Fruit fly (Drosophila melanogaster): Measurements from ENCODE around the gene CG8475.

The CG8475 gene

DNA sequence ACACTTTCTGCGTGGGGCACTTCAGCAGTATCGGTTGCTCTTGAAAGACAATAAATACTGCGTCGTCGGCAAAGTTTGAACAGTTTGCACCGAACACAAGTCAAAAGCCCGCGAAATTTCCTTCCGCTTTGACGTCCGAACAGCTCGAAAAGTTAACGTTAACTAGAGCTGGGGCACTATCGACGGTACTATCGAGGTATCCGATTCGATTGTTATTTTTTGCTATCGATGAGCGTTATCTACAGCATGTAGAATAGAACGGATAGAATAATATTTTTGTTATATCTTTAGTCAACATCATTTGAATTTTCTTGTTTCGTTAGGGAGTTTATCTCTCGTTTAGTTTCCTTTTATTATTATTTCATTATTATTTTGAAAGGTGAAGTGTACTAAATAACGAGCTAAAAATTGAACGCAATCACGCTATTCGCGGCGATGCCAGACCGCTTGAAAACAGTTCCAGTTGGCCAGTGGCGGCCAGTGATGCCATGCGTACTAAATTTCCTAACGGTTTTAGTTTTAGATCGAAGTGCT is 43.1 kb upstream of the CG8475 start, which contains the start of gene Pvr (continued):
- peak; percentile 92 for TF ChIP-seq Opbp (GFP tag; IDR thresholded peaks at IDR 0.05; ENCODE audit: partially characterized antibody)
- no peak for TF ChIP-seq CG17912 (GFP tag; optimal IDR thresholded peaks at IDR 0.05)
- TF ChIP-seq lbe (GFP tag; optimal IDR thresholded peaks at IDR 0.05), result peak; percentile 32
- peak; percentile 90 for TF ChIP-seq CG42726 (GFP tag; IDR thresholded peaks at IDR 0.05; ENCODE audit: partially characterized antibody)
- peak; percentile 40 for TF ChIP-seq CG33213 (GFP tag; optimal IDR thresholded peaks at IDR 0.05)
- TF ChIP-seq amos (GFP tag; IDR thresholded peaks at IDR 0.05; ENCODE audit: partially characterized antibody), result peak; percentile 94; the same call in 1 of the 2 replicates
- peak; percentile 89 for TF ChIP-seq hb (GFP tag; IDR thresholded peaks at IDR 0.05; ENCODE audit: partially characterized antibody)
- TF ChIP-seq Max (GFP tag; optimal IDR thresholded peaks at IDR 0.05), result peak; percentile 4
- TF ChIP-seq CG30431 (GFP tag; optimal IDR thresholded peaks at IDR 0.05), result no peak
- TF ChIP-seq CG9797 (GFP tag; optimal IDR thresholded peaks at IDR 0.05), result peak; percentile 40
- peak; percentile 32 for TF ChIP-seq ems (GFP tag; optimal IDR thresholded peaks at IDR 0.05)
- peak; percentile 24 for TF ChIP-seq lilli (GFP tag; optimal IDR thresholded peaks at IDR 0.05)
- TF ChIP-seq otp (GFP tag; IDR thresholded peaks at IDR 0.05), result 0 out of 3 replicates have a peak, but pooled peaks have one; percentile 8
- TF ChIP-seq tna (GFP tag; IDR thresholded peaks at IDR 0.05; ENCODE audit: partially characterized antibody), result peak; percentile 89
- TF ChIP-seq hbn (GFP tag; IDR thresholded peaks at IDR 0.05; ENCODE audit: partially characterized antibody), result peak; percentile 96
- peak; percentile 91 for TF ChIP-seq ato (GFP tag; IDR thresholded peaks at IDR 0.05; ENCODE audit: partially characterized antibody)
- peak; percentile 18 for TF ChIP-seq BtbVII (GFP tag; optimal IDR thresholded peaks at IDR 0.05)
- peak; percentile 36 for TF ChIP-seq CG18476 (GFP tag; optimal IDR thresholded peaks at IDR 0.05)
- TF ChIP-seq Myb (GFP tag; optimal IDR thresholded peaks at IDR 0.05), result peak; percentile 97
- TF ChIP-seq knrl (GFP tag; IDR thresholded peaks at IDR 0.05; ENCODE audit: partially characterized antibody), result peak; percentile 94
- TF ChIP-seq gfzf (GFP tag; optimal IDR thresholded peaks at IDR 0.05), result peak; percentile 12
- peak; percentile 22; the same call in 1 of the 3 replicates for TF ChIP-seq Dbx (GFP tag; IDR thresholded peaks at IDR 0.05)
- no peak; the same call in 3 of the 4 replicates for TF ChIP-seq Gug (GFP tag; IDR thresholded peaks at IDR 0.05)
- TF ChIP-seq ci (GFP tag; IDR thresholded peaks at IDR 0.05), result peak; percentile 17; the same call in 1 of the 3 replicates
- peak; percentile 83 for TF ChIP-seq Dref (GFP tag; IDR thresholded peaks at IDR 0.05)
- peak; percentile 90 for TF ChIP-seq CG16813 (GFP tag; IDR thresholded peaks at IDR 0.05; ENCODE audit: partially characterized antibody)
- TF ChIP-seq E2f2 (GFP tag; IDR thresholded peaks at IDR 0.05), result peak; percentile 72
- TF ChIP-seq Taf1 (GFP tag; IDR thresholded peaks at IDR 0.05), result no peak
- peak; percentile 65 for TF ChIP-seq CG17186 (GFP tag; optimal IDR thresholded peaks at IDR 0.05)
- no peak for TF ChIP-seq esg (GFP tag; conservative IDR thresholded peaks at IDR 0.05)
- peak; percentile 11 for TF ChIP-seq grn (GFP tag; optimal IDR thresholded peaks at IDR 0.05)
- TF ChIP-seq CG34376 (GFP tag; optimal IDR thresholded peaks at IDR 0.05), result peak; percentile 2
- TF ChIP-seq sna (GFP tag; IDR thresholded peaks at IDR 0.05; ENCODE audit: partially characterized antibody), result peak; percentile 96
- peak; percentile 71 for TF ChIP-seq Ets97D (GFP tag; optimal IDR thresholded peaks at IDR 0.05)
- TF ChIP-seq HLHmδ (GFP tag; optimal IDR thresholded peaks at IDR 0.05), result peak; percentile 19
- TF ChIP-seq CG3065 (GFP tag; optimal IDR thresholded peaks at IDR 0.05), result no peak
- no peak for TF ChIP-seq GATAe (GFP tag; conservative IDR thresholded peaks at IDR 0.05)
- peak; percentile 28 for TF ChIP-seq MTF-1 (GFP tag; optimal IDR thresholded peaks at IDR 0.05; ENCODE audit: borderline replicate concordance)
- TF ChIP-seq Side (GFP tag; optimal IDR thresholded peaks at IDR 0.05), result no peak
- TF ChIP-seq CG3847 (GFP tag; IDR thresholded peaks at IDR 0.05), result peak; percentile 53
- no peak for TF ChIP-seq ewg (GFP tag; optimal IDR thresholded peaks at IDR 0.05)
- peak; percentile 51 for TF ChIP-seq CG13624 (GFP tag; optimal IDR thresholded peaks at IDR 0.05)
- TF ChIP-seq Ets65A (GFP tag), result no peak
- TF ChIP-seq br (optimal IDR thresholded peaks at IDR 0.05), result no peak
- peak; percentile 94 for TF ChIP-seq stwl (tag; optimal IDR thresholded peaks at IDR 0.05)
- TF ChIP-seq chinmo (GFP tag; IDR thresholded peaks at IDR 0.05; ENCODE audit: partially characterized antibody), result peak; percentile 94
- TF ChIP-seq Jarid2 (GFP tag; optimal IDR thresholded peaks at IDR 0.05), result peak; percentile 88
- peak; percentile 66 for TF ChIP-seq Dp (GFP tag; optimal IDR thresholded peaks at IDR 0.05)
- TF ChIP-seq CG5245 (GFP tag; optimal IDR thresholded peaks at IDR 0.05), result no peak
